Worm (Caenorhabditis elegans) whole organism, L3 larva: Measurements from ENCODE around the gene nspc-18.
A peak's percentile ranks its signal among the peaks of the same experiment; 100 is the strongest.

Experiments
- R02D3.7 ChIP-seq: fragments of 150-350 bp; optimal IDR thresholded peaks from 2 replicates; lab custom pipeline; 2014; ENCODE audit warnings: missing biosample characterization, missing genetic modification characterization
- ZK546.5 ChIP-seq: sonication (generic microtip); optimal IDR thresholded peaks from 2 replicates; lab custom pipeline; 2017; ENCODE audit warnings: missing biosample characterization, missing genetic modification characterization
- aly-2 ChIP-seq: fragments of 150-350 bp; optimal IDR thresholded peaks from 2 replicates; lab custom pipeline; 2014; ENCODE audit warnings: missing biosample characterization, missing genetic modification characterization
- ama-1 ChIP-seq: fragments of 150-350 bp; optimal IDR thresholded peaks from 2 replicates; lab custom pipeline; 2018
- ceh-16 ChIP-seq: sonication (generic microtip); optimal IDR thresholded peaks from 2 replicates; lab custom pipeline; 2017; ENCODE audit warnings: missing biosample characterization, missing genetic modification characterization
- ceh-28 ChIP-seq: fragments of 150-350 bp; optimal IDR thresholded peaks from 2 replicates; lab custom pipeline; 2014; ENCODE audit warnings: missing biosample characterization, missing genetic modification reagents, missing genetic modification characterization
- ceh-82 ChIP-seq: fragments of 150-350 bp; optimal IDR thresholded peaks from 2 replicates; lab custom pipeline; 2014; ENCODE audit warnings: missing biosample characterization, missing genetic modification characterization
- ceh-9 ChIP-seq: sonication (generic microtip); optimal IDR thresholded peaks from 2 replicates; lab custom pipeline; 2018; ENCODE audit warnings: missing biosample characterization, missing genetic modification characterization
- daf-12 ChIP-seq: fragments of 150-350 bp; optimal IDR thresholded peaks from 2 replicates; lab custom pipeline; 2014; ENCODE audit warnings: missing biosample characterization, missing genetic modification reagents, missing genetic modification characterization
- egl-27 ChIP-seq: sonication (generic microtip); optimal IDR thresholded peaks from 4 replicates; lab custom pipeline; 2017; ENCODE audit warnings: missing biosample characterization, missing genetic modification reagents, missing genetic modification characterization
- egl-5 ChIP-seq: fragments of 150-350 bp; optimal IDR thresholded peaks from 2 replicates; lab custom pipeline; 2017; ENCODE audit warnings: missing biosample characterization, missing genetic modification reagents, missing genetic modification characterization, inconsistent platforms
- elt-1 ChIP-seq: fragments of 150-350 bp; optimal IDR thresholded peaks from 2 replicates; lab custom pipeline; 2014; ENCODE audit warnings: missing biosample characterization, missing genetic modification characterization
- elt-2 ChIP-seq: sonication (generic microtip); optimal IDR thresholded peaks from 2 replicates; lab custom pipeline; 2016; ENCODE audit warnings: missing genetic modification reagents, mild to moderate bottlenecking, missing genetic modification characterization, missing compliant biosample characterization
- elt-3 ChIP-seq, 3 experiments: fragments of 150-350 bp in 1 of 3; sonication (generic microtip) in 2 of 3; optimal IDR thresholded peaks; 2 replicates in 2 of 3; 4 replicates in 1 of 3; lab custom pipeline; 2014 to 2017; ENCODE audit warnings: missing biosample characterization in 3 of 3, missing genetic modification characterization in 3 of 3
- eor-1 ChIP-seq, 2 experiments: fragments of 150-350 bp; optimal IDR thresholded peaks; 2 replicates each; lab custom pipeline; 2014 to 2018; ENCODE audit warnings: missing biosample characterization in 2 of 2, missing genetic modification characterization in 2 of 2
- fkh-10 ChIP-seq: sonication (generic microtip); optimal IDR thresholded peaks from 2 replicates; lab custom pipeline; 2017; ENCODE audit warnings: missing biosample characterization, missing genetic modification reagents, missing genetic modification characterization
- fkh-2 ChIP-seq: fragments of 150-350 bp; optimal IDR thresholded peaks from 2 replicates; lab custom pipeline; 2014; ENCODE audit warnings: missing biosample characterization, missing genetic modification reagents, missing genetic modification characterization
- fos-1 ChIP-seq: fragments of 150-350 bp; optimal IDR thresholded peaks from 2 replicates; lab custom pipeline; 2014; ENCODE audit warnings: missing biosample characterization, missing genetic modification characterization
- hmg-11 ChIP-seq: sonication (generic microtip); optimal IDR thresholded peaks from 2 replicates; lab custom pipeline; 2016; ENCODE audit warnings: missing genetic modification characterization, missing compliant biosample characterization
- jun-1 ChIP-seq: fragments of 150-350 bp; optimal IDR thresholded peaks from 2 replicates; lab custom pipeline; 2014; ENCODE audit warnings: missing biosample characterization, missing genetic modification reagents, missing genetic modification characterization
- lin-15B ChIP-seq: fragments of 150-350 bp; optimal IDR thresholded peaks from 2 replicates; lab custom pipeline; 2014; ENCODE audit warnings: missing biosample characterization, missing genetic modification characterization
- lin-39 ChIP-seq: fragments of 150-350 bp; optimal IDR thresholded peaks from 2 replicates; lab custom pipeline; 2018; ENCODE audit warnings: missing biosample characterization, missing genetic modification reagents, missing genetic modification characterization
- lsy-12 ChIP-seq: sonication (generic microtip); optimal IDR thresholded peaks from 2 replicates; lab custom pipeline; 2016; ENCODE audit warnings: mild to moderate bottlenecking, missing genetic modification characterization, missing compliant biosample characterization
- mdl-1 ChIP-seq: fragments of 150-350 bp; optimal IDR thresholded peaks from 2 replicates; lab custom pipeline; 2014; ENCODE audit warnings: missing biosample characterization, missing genetic modification characterization
- mml-1 ChIP-seq: fragments of 150-350 bp; sonication (generic microtip); optimal IDR thresholded peaks from 3 replicates; lab custom pipeline; 2014; ENCODE audit warnings: missing biosample characterization, missing genetic modification characterization
- nfya-1 ChIP-seq: sonication (generic microtip); optimal IDR thresholded peaks from 2 replicates; lab custom pipeline; 2017; ENCODE audit warnings: missing genetic modification characterization, mild to moderate bottlenecking, missing compliant biosample characterization, antibody characterized with exemption, moderate library complexity; ENCODE audit not compliant: insufficient read depth
- nhr-11 ChIP-seq: fragments of 150-350 bp; optimal IDR thresholded peaks from 2 replicates; lab custom pipeline; 2014; ENCODE audit warnings: missing biosample characterization, missing genetic modification characterization
- nhr-12 ChIP-seq: fragments of 150-350 bp; optimal IDR thresholded peaks from 2 replicates; lab custom pipeline; 2014; ENCODE audit warnings: missing biosample characterization, missing genetic modification characterization
- nhr-23 ChIP-seq: fragments of 150-350 bp; optimal IDR thresholded peaks from 2 replicates; lab custom pipeline; 2014; ENCODE audit warnings: missing biosample characterization, missing genetic modification reagents, missing genetic modification characterization
- nhr-237 ChIP-seq: fragments of 150-350 bp; optimal IDR thresholded peaks from 2 replicates; lab custom pipeline; 2014; ENCODE audit warnings: missing biosample characterization, missing genetic modification characterization
- nhr-25 ChIP-seq: sonication (generic microtip); optimal IDR thresholded peaks from 2 replicates; lab custom pipeline; 2017; ENCODE audit warnings: missing biosample characterization, missing genetic modification characterization
- nhr-28 ChIP-seq: fragments of 150-350 bp; optimal IDR thresholded peaks from 2 replicates; lab custom pipeline; 2014; ENCODE audit warnings: missing biosample characterization, missing genetic modification characterization
- nhr-43 ChIP-seq: sonication (generic microtip); optimal IDR thresholded peaks from 2 replicates; lab custom pipeline; 2016; ENCODE audit warnings: mild to moderate bottlenecking, missing genetic modification characterization, missing compliant biosample characterization; ENCODE audit not compliant: poor library complexity, severe bottlenecking
- nhr-67 ChIP-seq: fragments of 150-350 bp; optimal IDR thresholded peaks from 2 replicates; lab custom pipeline; 2014; ENCODE audit warnings: missing biosample characterization, missing genetic modification characterization
- nhr-76 ChIP-seq: fragments of 150-350 bp; sonication (generic microtip); optimal IDR thresholded peaks from 5 replicates; lab custom pipeline; 2014; ENCODE audit warnings: missing biosample characterization, missing genetic modification characterization
- nhr-77 ChIP-seq: fragments of 150-350 bp; optimal IDR thresholded peaks from 2 replicates; lab custom pipeline; 2014; ENCODE audit warnings: missing biosample characterization, missing genetic modification characterization
- pha-4 ChIP-seq: fragments of 150-350 bp; optimal IDR thresholded peaks from 2 replicates; lab custom pipeline; 2014; ENCODE audit warnings: missing biosample characterization, missing genetic modification reagents, missing genetic modification characterization
- pqm-1 ChIP-seq: fragments of 150-350 bp; optimal IDR thresholded peaks from 2 replicates; lab custom pipeline; 2017; ENCODE audit warnings: missing biosample characterization, missing genetic modification characterization, inconsistent platforms
- sea-2 ChIP-seq: fragments of 150-350 bp; sonication (generic microtip); optimal IDR thresholded peaks from 4 replicates; lab custom pipeline; 2014; ENCODE audit warnings: missing biosample characterization, missing genetic modification reagents, missing genetic modification characterization
- skn-1 ChIP-seq: fragments of 150-350 bp; optimal IDR thresholded peaks from 2 replicates; lab custom pipeline; 2014; ENCODE audit warnings: missing biosample characterization, missing genetic modification characterization
- snpc-4 ChIP-seq: fragments of 150-350 bp; optimal IDR thresholded peaks from 2 replicates; lab custom pipeline; 2014; ENCODE audit warnings: missing biosample characterization, missing genetic modification characterization
- tbx-2 ChIP-seq: sonication (generic microtip); optimal IDR thresholded peaks from 2 replicates; lab custom pipeline; 2016; ENCODE audit warnings: mild to moderate bottlenecking, missing genetic modification characterization, missing compliant biosample characterization
- unc-39 ChIP-seq: sonication (generic microtip); optimal IDR thresholded peaks from 4 replicates; lab custom pipeline; 2017; ENCODE audit warnings: missing biosample characterization, missing genetic modification characterization
- unc-62 ChIP-seq: fragments of 150-350 bp; sonication (generic microtip); optimal IDR thresholded peaks from 4 replicates; lab custom pipeline; 2014; ENCODE audit warnings: missing biosample characterization, missing genetic modification reagents, missing genetic modification characterization
- zag-1 ChIP-seq: fragments of 150-350 bp; optimal IDR thresholded peaks from 2 replicates; lab custom pipeline; 2014; ENCODE audit warnings: missing biosample characterization, missing genetic modification characterization
- ztf-11 ChIP-seq: fragments of 150-350 bp; optimal IDR thresholded peaks from 2 replicates; lab custom pipeline; 2014; ENCODE audit warnings: missing biosample characterization, missing genetic modification characterization
- ztf-4 ChIP-seq: fragments of 150-350 bp; optimal IDR thresholded peaks from 2 replicates; lab custom pipeline; 2014; ENCODE audit warnings: missing biosample characterization, missing genetic modification characterization

The nspc-18 gene

ce11 chrX:14525325-14526305 lies 1.8 kb downstream of the nspc-18 start:
- TF ChIP-seq lin-39 (tag; lab: Kevin White, UChicago) (peak; percentile 100), daf-12 (tag; lab: Kevin White, UChicago) (peak; percentile 97), ztf-11 (tag; lab: Kevin White, UChicago) (peak; percentile 74), unc-39 (peak; percentile 25), mdl-1 (tag; lab: Kevin White, UChicago) (peak; percentile 90), aly-2 (tag; lab: Kevin White, UChicago) (peak; percentile 96), nhr-43 (tag; lab: Kevin White, UChicago) (peak; percentile 99), ceh-16 (tag; lab: Kevin White, UChicago) (peak; percentile 87), nhr-12 (tag; lab: Kevin White, UChicago) (peak; percentile 38), ceh-82 (tag; lab: Kevin White, UChicago) (peak; percentile 100), nhr-11 (tag; lab: Kevin White, UChicago) (peak; percentile 96), nhr-237 (peak; percentile 87), lsy-12 (peak; percentile 97), tbx-2 (tag; lab: Kevin White, UChicago) (peak; percentile 99), unc-62 (peak; percentile 100), nhr-28 (peak; percentile 73), elt-1 (peak; percentile 73), mml-1 (tag; lab: Kevin White, UChicago) (peak; percentile 37), snpc-4 (tag; lab: Kevin White, UChicago) (peak; percentile 94), egl-5 (tag; lab: Kevin White, UChicago) (peak; percentile 100), sea-2 (GFP tag; lab: Kevin White, UChicago) (peak; percentile 80), ama-1 (lab: Kevin White, UChicago) (peak; percentile 73), elt-2 (peak; percentile 89), hmg-11 (tag; lab: Kevin White, UChicago) (peak; percentile 93), jun-1 (tag; lab: Kevin White, UChicago) (peak; percentile 100), nhr-25 (tag; lab: Kevin White, UChicago) (peak; percentile 98), lin-15B (tag; lab: Kevin White, UChicago) (peak; percentile 49), pqm-1 (tag; lab: Kevin White, UChicago) (peak; percentile 90), ztf-4 (tag; lab: Kevin White, UChicago) (peak; percentile 94), R02D3.7 (tag; lab: Kevin White, UChicago) (peak; percentile 96), pha-4 (peak; percentile 96), nhr-23 (peak; percentile 99), fkh-2 (tag; lab: Kevin White, UChicago) (peak; percentile 84), ceh-28 (peak; percentile 100), eor-1 (tag; optimal IDR thresholded peaks at IDR 0.05; lab: Kevin White, UChicago) (peak in 1 of 2 experiments; percentile 86), fos-1 (tag; lab: Kevin White, UChicago) (peak; percentile 99), zag-1 (tag; lab: Kevin White, UChicago) (peak; percentile 96), fkh-10 (GFP tag; lab: Kevin White, UChicago) (peak; percentile 97), nhr-67 (tag; lab: Kevin White, UChicago) (peak; percentile 75), ceh-9 (tag; lab: Kevin White, UChicago) (peak; percentile 100), elt-3 (tag; optimal IDR thresholded peaks at IDR 0.05; lab: Kevin White, UChicago) (peak; percentile 67 to 99 (median 79)), egl-27 (peak; percentile 98), nhr-76 (tag; lab: Kevin White, UChicago) (peak; percentile 89), nhr-77 (tag; lab: Kevin White, UChicago) (peak; percentile 99), ZK546.5 (tag; lab: Kevin White, UChicago) (peak; percentile 71), nfya-1 (tag; lab: Kevin White, UChicago) (peak; percentile 96), skn-1 (tag; lab: Kevin White, UChicago) (peak; percentile 99)
